Worm (Caenorhabditis elegans) whole organism, mixed stage, embryonic: ENCODE results near the gene nhr-221.
"Not testable (repeated sequence)": the region's sequence is repeated elsewhere in the genome, so short reads cannot be mapped to it uniquely, and the experiment has no call there.

Experiments
- M03D4.4 ChIP-seq: sonication (generic microtip); optimal IDR thresholded peaks from 2 replicates; lab custom pipeline; 2017; ENCODE audit warnings: mild to moderate bottlenecking, missing genetic modification characterization, missing compliant biosample characterization
- bed-3 ChIP-seq: fragments of 200-800 bp; sonication (Bioruptor generic); optimal IDR thresholded peaks from 3 replicates; lab custom pipeline; 2018; ENCODE audit warnings: mild to moderate bottlenecking, missing genetic modification characterization, moderate library complexity, missing compliant biosample characterization
- blmp-1 ChIP-seq: fragments of 150-350 bp; optimal IDR thresholded peaks from 2 replicates; lab custom pipeline; 2014; ENCODE audit warnings: missing biosample characterization, missing genetic modification characterization
- ceh-39 ChIP-seq: fragments of 150-350 bp; optimal IDR thresholded peaks from 2 replicates; lab custom pipeline; 2014; ENCODE audit warnings: missing biosample characterization, missing genetic modification characterization
- ceh-43 ChIP-seq: fragments of 200-800 bp; sonication (Bioruptor generic); optimal IDR thresholded peaks from 2 replicates; lab custom pipeline; 2018; ENCODE audit warnings: mild to moderate bottlenecking, missing genetic modification characterization, moderate library complexity, missing compliant biosample characterization
- ceh-83 ChIP-seq: fragments of 200-800 bp; sonication (Bioruptor generic); optimal IDR thresholded peaks from 2 replicates; lab custom pipeline; 2018; ENCODE audit warnings: mild to moderate bottlenecking, missing genetic modification characterization, missing compliant biosample characterization
- ces-1 ChIP-seq: fragments of 150-350 bp; optimal IDR thresholded peaks from 2 replicates; lab custom pipeline; 2014; ENCODE audit warnings: missing biosample characterization, missing genetic modification reagents, missing genetic modification characterization
- cnd-1 ChIP-seq: fragments of 200-800 bp; sonication (Bioruptor generic); optimal IDR thresholded peaks from 2 replicates; lab custom pipeline; 2018; ENCODE audit warnings: mild to moderate bottlenecking, missing genetic modification characterization, missing compliant biosample characterization
- drap-1 ChIP-seq: fragments of 200-800 bp; sonication (Bioruptor generic); optimal IDR thresholded peaks from 3 replicates; lab custom pipeline; 2018; ENCODE audit warnings: mild to moderate bottlenecking, missing genetic modification characterization, missing compliant biosample characterization
- elt-1 ChIP-seq: sonication (generic microtip); optimal IDR thresholded peaks from 2 replicates; lab custom pipeline; 2017; ENCODE audit warnings: missing genetic modification characterization, mild to moderate bottlenecking, missing compliant biosample characterization, antibody characterized with exemption, moderate library complexity, borderline replicate concordance; ENCODE audit not compliant: insufficient read depth
- elt-3 ChIP-seq: fragments of 150-350 bp; optimal IDR thresholded peaks from 2 replicates; lab custom pipeline; 2014; ENCODE audit warnings: missing biosample characterization, missing genetic modification characterization
- flh-1 ChIP-seq: fragments of 200-800 bp; sonication (Bioruptor generic); optimal IDR thresholded peaks from 2 replicates; lab custom pipeline; 2018; ENCODE audit warnings: mild to moderate bottlenecking, missing genetic modification characterization, moderate library complexity, missing compliant biosample characterization
- ham-2 ChIP-seq: fragments of 200-800 bp; sonication (Bioruptor generic); optimal IDR thresholded peaks from 2 replicates; lab custom pipeline; 2018; ENCODE audit warnings: mild to moderate bottlenecking, missing genetic modification characterization, missing compliant biosample characterization
- hlh-1 ChIP-seq: fragments of 150-350 bp; optimal IDR thresholded peaks from 2 replicates; lab custom pipeline; 2014; ENCODE audit warnings: missing biosample characterization, missing genetic modification reagents, missing genetic modification characterization
- lin-32 ChIP-seq: fragments of 200-800 bp; sonication (Bioruptor generic); optimal IDR thresholded peaks from 2 replicates; lab custom pipeline; 2018; ENCODE audit warnings: mild to moderate bottlenecking, missing genetic modification characterization, missing compliant biosample characterization
- mab-5 ChIP-seq: fragments of 150-350 bp; optimal IDR thresholded peaks from 2 replicates; lab custom pipeline; 2014; ENCODE audit warnings: missing biosample characterization, missing genetic modification characterization
- mep-1 ChIP-seq: fragments of 150-350 bp; optimal IDR thresholded peaks from 2 replicates; lab custom pipeline; 2017; ENCODE audit warnings: missing biosample characterization, missing genetic modification reagents, missing genetic modification characterization, inconsistent platforms
- mls-2 ChIP-seq: sonication (generic microtip); optimal IDR thresholded peaks from 2 replicates; lab custom pipeline; 2016; ENCODE audit warnings: mild to moderate bottlenecking, missing genetic modification characterization, moderate library complexity, missing compliant biosample characterization
- nhr-12 ChIP-seq: fragments of 150-350 bp; optimal IDR thresholded peaks from 2 replicates; lab custom pipeline; 2014; ENCODE audit warnings: missing biosample characterization, missing genetic modification characterization
- nhr-2 ChIP-seq: fragments of 150-350 bp; optimal IDR thresholded peaks from 2 replicates; lab custom pipeline; 2014; ENCODE audit warnings: missing biosample characterization, missing genetic modification characterization
- nhr-237 ChIP-seq: fragments of 150-350 bp; optimal IDR thresholded peaks from 2 replicates; lab custom pipeline; 2014; ENCODE audit warnings: missing biosample characterization, missing genetic modification characterization
- nhr-28 ChIP-seq: fragments of 150-350 bp; optimal IDR thresholded peaks from 2 replicates; lab custom pipeline; 2014; ENCODE audit warnings: missing biosample characterization, missing genetic modification characterization
- nhr-76 ChIP-seq: sonication (generic microtip); optimal IDR thresholded peaks from 2 replicates; lab custom pipeline; 2017; ENCODE audit warnings: missing biosample characterization, missing genetic modification characterization
- sem-2 ChIP-seq: fragments of 200-800 bp; sonication (Bioruptor generic); optimal IDR thresholded peaks from 2 replicates; lab custom pipeline; 2018; ENCODE audit warnings: mild to moderate bottlenecking, missing genetic modification characterization, missing compliant biosample characterization
- snpc-4 ChIP-seq: fragments of 150-350 bp; optimal IDR thresholded peaks from 2 replicates; lab custom pipeline; 2014; ENCODE audit warnings: missing biosample characterization, missing genetic modification characterization
- sptf-1 ChIP-seq: sonication (generic microtip); optimal IDR thresholded peaks from 2 replicates; lab custom pipeline; 2017; ENCODE audit warnings: mild to moderate bottlenecking, missing genetic modification characterization, moderate library complexity, missing compliant biosample characterization
- tbx-8 ChIP-seq: fragments of 200-800 bp; sonication (Bioruptor generic); optimal IDR thresholded peaks from 2 replicates; lab custom pipeline; 2018; ENCODE audit warnings: mild to moderate bottlenecking, missing genetic modification characterization, moderate library complexity, missing compliant biosample characterization
- unc-120 ChIP-seq: sonication (generic microtip); optimal IDR thresholded peaks from 2 replicates; lab custom pipeline; 2017; ENCODE audit warnings: missing genetic modification characterization, missing compliant biosample characterization; ENCODE audit not compliant: poor library complexity, severe bottlenecking
- unc-39 ChIP-seq: fragments of 150-350 bp; optimal IDR thresholded peaks from 2 replicates; lab custom pipeline; 2014; ENCODE audit warnings: missing biosample characterization, missing genetic modification characterization
- unc-62 ChIP-seq: fragments of 150-350 bp; optimal IDR thresholded peaks from 2 replicates; lab custom pipeline; 2014; ENCODE audit warnings: missing biosample characterization, missing genetic modification reagents, missing genetic modification characterization
- zip-8 ChIP-seq: fragments of 150-350 bp; optimal IDR thresholded peaks from 2 replicates; lab custom pipeline; 2014; ENCODE audit warnings: missing biosample characterization, missing genetic modification characterization

nhr-221 gene

ce11 chrV:3575759-3576158 lies 40.6 kb upstream of the nhr-221 start, which contains the start of gene grl-27:
Gene grl-27, minus strand, starts transcription at chrV:3575859.
- TF ChIP-seq ham-2 (GFP tag; lab: Kevin White, UChicago), result no peak
- TF ChIP-seq drap-1, result no peak
- TF ChIP-seq mep-1 (tag; lab: Kevin White, UChicago), result no peak
- no peak for TF ChIP-seq cnd-1
- no peak for TF ChIP-seq ceh-83
- no peak for TF ChIP-seq nhr-12
- TF ChIP-seq nhr-237 (tag; lab: Kevin White, UChicago), result no peak
- no peak for TF ChIP-seq unc-39 (tag; lab: Kevin White, UChicago)
- TF ChIP-seq ceh-39 (tag; lab: Kevin White, UChicago), result no peak
- TF ChIP-seq blmp-1 (tag; lab: Kevin White, UChicago), result no peak
- no peak for TF ChIP-seq sptf-1
- TF ChIP-seq nhr-2 (tag; lab: Kevin White, UChicago), result no peak
- no peak for TF ChIP-seq sem-2 (GFP tag; lab: Kevin White, UChicago)

DNA sequence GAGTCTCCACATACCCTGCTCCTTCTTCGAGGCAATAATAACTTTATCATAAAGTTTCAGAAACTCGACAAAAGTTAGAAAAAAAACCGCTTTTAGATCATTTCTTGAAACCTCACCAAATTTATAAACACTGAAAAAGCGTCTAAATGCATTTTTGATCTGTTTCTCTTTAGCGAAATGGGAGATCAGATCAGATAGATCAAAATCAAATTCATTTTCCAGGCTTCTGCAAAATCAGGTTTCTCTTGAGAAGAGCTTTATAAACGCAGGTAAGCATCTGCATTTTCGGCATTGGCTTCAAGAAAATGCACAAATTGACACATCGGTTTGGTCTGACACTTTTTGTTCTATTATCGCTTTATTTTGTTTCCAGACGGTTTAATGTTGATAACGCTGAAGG lies 37.2 kb upstream of the nhr-221 start, which contains the start of gene F40C5.1:
Gene F40C5.1, plus strand, starts transcription at position 301 of the 400 bp plus-strand sequence.
- TF ChIP-seq flh-1 (GFP tag; lab: Kevin White, UChicago); sptf-1; elt-1 (tag; lab: Kevin White, UChicago): not testable (repeated sequence)

DNA sequence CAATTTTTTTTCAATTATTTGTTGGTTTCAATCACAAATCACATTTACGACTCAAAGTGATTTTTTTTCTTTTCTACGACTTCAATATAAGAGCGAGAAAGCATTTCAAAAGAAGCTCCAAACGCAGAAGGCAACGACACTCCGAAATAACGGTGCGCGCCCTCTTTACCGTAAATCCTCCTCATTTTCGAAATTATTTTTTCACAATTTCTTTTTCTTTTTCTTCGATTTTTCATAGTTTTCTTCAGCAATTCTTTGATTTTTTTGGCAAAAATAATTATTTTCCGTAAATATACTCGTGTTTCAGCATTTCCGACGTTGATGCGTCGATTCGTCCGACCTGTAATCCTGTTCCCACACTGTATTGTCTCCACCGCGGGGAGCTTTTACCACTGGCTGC lies 35.5 kb upstream of the nhr-221 start, which contains the start of gene F40C5.2:
Gene F40C5.2, plus strand, starts transcription at position 301 of the 400 bp plus-strand sequence.
- TF ChIP-seq nhr-76 (tag; lab: Kevin White, UChicago); flh-1 (GFP tag; lab: Kevin White, UChicago); nhr-2 (tag; lab: Kevin White, UChicago): not testable (repeated sequence)

DNA sequence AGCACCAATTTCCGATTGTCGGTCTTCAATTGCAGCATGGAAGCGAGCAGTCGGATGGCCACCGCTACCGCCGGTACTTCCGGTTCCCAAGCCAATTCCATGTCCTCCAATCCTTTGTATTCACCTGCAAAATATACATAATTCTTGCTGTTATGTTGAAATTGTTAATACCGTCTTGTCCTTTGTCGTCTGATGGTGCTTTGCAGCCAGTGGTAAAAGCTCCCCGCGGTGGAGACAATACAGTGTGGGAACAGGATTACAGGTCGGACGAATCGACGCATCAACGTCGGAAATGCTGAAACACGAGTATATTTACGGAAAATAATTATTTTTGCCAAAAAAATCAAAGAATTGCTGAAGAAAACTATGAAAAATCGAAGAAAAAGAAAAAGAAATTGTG lies 29.2 kb upstream of the nhr-221 start, which contains the start of gene T24A6.17:
Gene T24A6.17, minus strand, starts transcription at position 101 of the 400 bp plus-strand sequence.
- TF ChIP-seq hlh-1 (tag; lab: Kevin White, UChicago); zip-8; mls-2 (tag; lab: Kevin White, UChicago): not testable (repeated sequence)

ce11 chrV:3562824-3563223 lies 27.7 kb upstream of the nhr-221 start, which contains the start of gene T24A6.16:
Gene T24A6.16, minus strand, starts transcription at chrV:3562924.
- not testable (repeated sequence) for TF ChIP-seq drap-1; snpc-4 (tag; lab: Kevin White, UChicago); nhr-28 (tag; lab: Kevin White, UChicago)

ce11 chrV:3558744-3559143 lies 23.6 kb upstream of the nhr-221 start, which contains the start of gene T24A6.1:
Gene T24A6.1, plus strand, starts transcription at chrV:3559044.
- not testable (repeated sequence) for TF ChIP-seq ceh-39 (tag; lab: Kevin White, UChicago); ceh-43; cnd-1
- TF ChIP-seq, all 35 proteins: peak for 0; not testable (repeated sequence) for 35

DNA sequence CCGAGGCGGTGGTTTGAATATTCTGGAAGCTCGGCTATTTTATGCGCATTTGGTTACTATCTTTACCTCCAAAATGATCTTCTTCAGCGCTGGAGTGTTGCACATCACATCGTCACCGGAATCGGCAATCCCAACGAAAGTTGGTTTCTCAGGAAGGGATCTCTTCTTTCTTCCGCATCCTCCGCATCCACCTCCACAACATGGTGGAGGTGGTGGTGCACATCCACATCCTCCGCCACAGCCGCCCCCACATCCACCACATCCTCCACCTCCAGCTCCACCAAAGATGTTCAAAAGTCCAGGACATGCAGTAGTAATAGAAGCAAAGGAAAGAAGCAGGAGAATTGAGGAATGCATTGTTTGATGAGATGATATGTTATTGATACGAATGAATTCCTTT lies 22.3 kb upstream of the nhr-221 start, which contains the start of gene grl-31:
Gene grl-31, minus strand, starts transcription at position 357 of the 400 bp plus-strand sequence.
- TF ChIP-seq elt-3 (tag; lab: Kevin White, UChicago), result no peak
- no peak for TF ChIP-seq bed-3
- no peak for TF ChIP-seq ces-1 (GFP tag; lab: Kevin White, UChicago)
- TF ChIP-seq mep-1 (tag; lab: Kevin White, UChicago), result no peak
- no peak for TF ChIP-seq unc-62 (GFP tag; lab: Kevin White, UChicago)
- no peak for TF ChIP-seq nhr-237 (tag; lab: Kevin White, UChicago)
- no peak for TF ChIP-seq unc-120 (tag; lab: Kevin White, UChicago)
- TF ChIP-seq nhr-2 (tag; lab: Kevin White, UChicago), result no peak
- no peak for TF ChIP-seq ceh-43
- no peak for TF ChIP-seq tbx-8
- TF ChIP-seq mab-5 (tag; lab: Kevin White, UChicago), result no peak
- no peak for TF ChIP-seq lin-32
- TF ChIP-seq unc-39 (tag; lab: Kevin White, UChicago), result no peak
- TF ChIP-seq nhr-28 (tag; lab: Kevin White, UChicago), result no peak
- TF ChIP-seq ceh-83, result no peak
- no peak for TF ChIP-seq M03D4.4 (tag; lab: Kevin White, UChicago)
- no peak for TF ChIP-seq mls-2 (tag; lab: Kevin White, UChicago)
- no peak for TF ChIP-seq drap-1
- no peak for TF ChIP-seq elt-1 (tag; lab: Kevin White, UChicago)
- TF ChIP-seq sem-2 (GFP tag; lab: Kevin White, UChicago), result no peak
